Fruit fly (Drosophila melanogaster) whole organism, adult: ENCODE data around the gene RhoGAP68F.

ENCODE experiments used
- CG11617 ChIP-seq: fragments of 200-800 bp; sonication (Bioruptor generic); optimal IDR thresholded peaks from 2 replicates; lab custom pipeline; 2017; ENCODE audit warnings: mild to moderate bottlenecking, missing biosample characterization, missing genetic modification reagents, missing genetic modification characterization
- CG12768 ChIP-seq: fragments of 200-800 bp; sonication (Bioruptor generic); optimal IDR thresholded peaks from 2 replicates; lab custom pipeline; 2017; ENCODE audit warnings: missing biosample characterization, missing genetic modification characterization, mild to moderate bottlenecking, moderate library complexity, missing genetic modification reagents
- CG14711 ChIP-seq: fragments of 200-800 bp; sonication (Bioruptor generic); optimal IDR thresholded peaks from 2 replicates; lab custom pipeline; 2018; ENCODE audit warnings: missing biosample characterization, mild to moderate bottlenecking, missing genetic modification characterization, moderate library complexity
- CG33017 ChIP-seq: fragments of 200-800 bp; sonication (Bioruptor generic); optimal IDR thresholded peaks from 2 replicates; lab custom pipeline; 2018; ENCODE audit warnings: missing biosample characterization, mild to moderate bottlenecking, missing genetic modification characterization, moderate library complexity
- CG5204 ChIP-seq: fragments of 200-800 bp; sonication (Bioruptor generic); optimal IDR thresholded peaks from 2 replicates; lab custom pipeline; 2016; ENCODE audit warnings: missing biosample characterization, missing genetic modification characterization
- CG7045 ChIP-seq: fragments of 200-800 bp; sonication (Bioruptor generic); optimal IDR thresholded peaks from 2 replicates; lab custom pipeline; 2017; ENCODE audit warnings: missing biosample characterization, mild to moderate bottlenecking, missing genetic modification characterization
- CG7101 ChIP-seq: fragments of 200-800 bp; sonication (Bioruptor generic); optimal IDR thresholded peaks from 2 replicates; lab custom pipeline; 2018; ENCODE audit warnings: missing biosample characterization, mild to moderate bottlenecking, missing genetic modification characterization, moderate library complexity
- Clk ChIP-seq: fragments of 200-800 bp; sonication (Bioruptor generic); optimal IDR thresholded peaks from 2 replicates; lab custom pipeline; 2017; ENCODE audit warnings: missing biosample characterization, missing genetic modification characterization
- Crg-1 ChIP-seq: fragments of 200-800 bp; sonication (Bioruptor generic); optimal IDR thresholded peaks from 2 replicates; lab custom pipeline; 2016; ENCODE audit warnings: missing biosample characterization, missing genetic modification characterization
- Hr96 ChIP-seq: fragments of 200-800 bp; sonication (Bioruptor generic); optimal IDR thresholded peaks from 2 replicates; lab custom pipeline; 2016; ENCODE audit warnings: missing biosample characterization, missing genetic modification characterization
- Mnt ChIP-seq: fragments of 200-800 bp; sonication (Bioruptor generic); optimal IDR thresholded peaks from 2 replicates; lab custom pipeline; 2016; ENCODE audit warnings: missing biosample characterization, mild to moderate bottlenecking, missing genetic modification characterization
- bab1 ChIP-seq: fragments of 200-800 bp; sonication (Bioruptor generic); optimal IDR thresholded peaks from 3 replicates; lab custom pipeline; 2019; ENCODE audit warnings: missing biosample characterization, mild to moderate bottlenecking, missing genetic modification characterization, moderate library complexity
- cic ChIP-seq: fragments of 200-800 bp; sonication (Bioruptor generic); optimal IDR thresholded peaks from 2 replicates; lab custom pipeline; 2017; ENCODE audit warnings: missing biosample characterization, mild to moderate bottlenecking, missing genetic modification characterization, moderate library complexity
- cnc ChIP-seq, 2 experiments: fragments of >200 bp; optimal IDR thresholded peaks; 2 replicates each; lab custom pipeline; 2017
- kay ChIP-seq: fragments of 200-800 bp; sonication (Bioruptor generic); peaks from one replicate; lab custom pipeline; 2016; ENCODE audit warnings: missing biosample characterization, missing genetic modification characterization, borderline replicate concordance
- ovo ChIP-seq: fragments of 200-800 bp; sonication (Bioruptor generic); optimal IDR thresholded peaks from 2 replicates; lab custom pipeline; 2016; ENCODE audit warnings: missing biosample characterization, missing genetic modification characterization
- pad ChIP-seq: fragments of 200-800 bp; sonication (Bioruptor generic); optimal IDR thresholded peaks from 3 replicates; lab custom pipeline; 2017; ENCODE audit warnings: missing biosample characterization, missing genetic modification characterization, mild to moderate bottlenecking, moderate library complexity, missing genetic modification reagents
- tj ChIP-seq: fragments of 200-800 bp; sonication (Bioruptor generic); optimal IDR thresholded peaks from 3 replicates; lab custom pipeline; 2017; ENCODE audit warnings: missing biosample characterization, mild to moderate bottlenecking, missing genetic modification characterization, moderate library complexity
- toe ChIP-seq: fragments of 200-800 bp; sonication (Bioruptor generic); optimal IDR thresholded peaks from 2 replicates; lab custom pipeline; 2016; ENCODE audit warnings: missing biosample characterization, missing genetic modification characterization

The RhoGAP68F gene

DNA sequence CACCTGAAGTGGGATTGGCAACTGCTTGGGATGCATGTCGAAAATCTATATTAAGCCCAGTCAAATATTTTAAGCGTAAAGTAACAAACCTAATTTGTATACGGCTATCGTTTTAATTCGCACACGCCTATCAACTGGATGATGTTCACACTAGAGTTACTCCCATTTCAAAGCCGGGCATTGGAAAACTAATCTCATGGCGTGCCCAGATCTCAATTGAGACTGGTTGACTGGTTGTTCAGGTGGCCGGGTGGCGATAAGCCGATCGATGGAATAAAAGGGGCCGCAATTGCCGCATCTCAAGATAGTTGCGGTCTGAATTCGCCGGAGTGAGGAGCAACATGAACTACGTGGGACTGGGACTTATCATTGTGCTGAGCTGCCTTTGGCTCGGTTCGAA is 49.9 kb downstream of the RhoGAP68F start, which contains the start of gene Est-6:
Gene Est-6 (plus strand): TSS at position 301 of the 400 bp plus-strand sequence.
- TF ChIP-seq kay (GFP tag; lab: Kevin White, UChicago) (peak; percentile 14), ovo (GFP tag; lab: Kevin White, UChicago) (no peak)

DNA sequence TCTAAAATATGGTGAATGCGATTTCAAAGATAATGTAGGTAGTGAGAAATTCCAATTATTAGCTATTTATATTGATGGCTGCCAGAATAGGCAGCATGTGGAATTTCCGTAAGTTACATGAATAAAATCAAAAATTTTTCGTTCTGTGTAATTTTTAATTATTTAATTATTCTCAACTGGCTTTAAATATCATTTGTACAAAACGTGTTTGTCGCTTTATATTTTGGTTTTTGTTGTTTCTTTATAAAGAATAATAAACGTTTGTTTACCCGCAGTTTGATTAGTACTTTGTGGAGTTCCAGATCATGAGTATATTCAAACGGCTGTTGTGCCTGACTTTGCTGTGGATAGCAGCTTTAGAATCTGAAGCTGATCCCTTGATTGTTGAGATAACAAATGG is 51.8 kb downstream of the RhoGAP68F start, which contains the start of gene Est-P:
Gene Est-P (plus strand): TSS at position 301 of the 400 bp plus-strand sequence.
- no peak for TF ChIP-seq pad (GFP tag; lab: Kevin White, UChicago)
- no peak for TF ChIP-seq cnc (optimal IDR thresholded peaks at IDR 0.05; lab: Kevin White, UChicago)
- TF ChIP-seq CG7101 (tag; lab: Kevin White, UChicago) = no peak
- TF ChIP-seq Crg-1 (GFP tag; lab: Kevin White, UChicago) = no peak
- TF ChIP-seq tj (GFP tag; lab: Kevin White, UChicago) = no peak
- no peak for TF ChIP-seq CG14711 (tag; lab: Kevin White, UChicago)
- no peak for TF ChIP-seq CG5204 (GFP tag; lab: Kevin White, UChicago)
- TF ChIP-seq CG33017 (tag; lab: Kevin White, UChicago) = no peak
- TF ChIP-seq bab1 (GFP tag; lab: Kevin White, UChicago) = no peak
- no peak for TF ChIP-seq Mnt (GFP tag; lab: Kevin White, UChicago)
- no peak for TF ChIP-seq Hr96 (GFP tag; lab: Kevin White, UChicago)
- no peak for TF ChIP-seq toe (GFP tag; lab: Kevin White, UChicago)
- no peak for TF ChIP-seq kay (GFP tag; lab: Kevin White, UChicago)
- TF ChIP-seq Clk = no peak
- TF ChIP-seq CG7045 = no peak
- TF ChIP-seq CG11617 = no peak
- no peak for TF ChIP-seq CG12768
- TF ChIP-seq cic (GFP tag; lab: Kevin White, UChicago) = no peak
